Worm (Caenorhabditis elegans) whole organism, L1 larva: ENCODE measurements around the gene casy-1.

ENCODE experiments used
- egl-27 ChIP-seq, 2 experiments: fragments of 150-350 bp in 1 of 2; sonication (generic microtip); optimal IDR thresholded peaks; 3 replicates each; lab custom pipeline; 2017 to 2018; ENCODE audit warnings: missing biosample characterization in 2 of 2, missing genetic modification characterization in 2 of 2, missing genetic modification reagents in 2 of 2
- elt-3 ChIP-seq, 6 experiments: fragments of 150-350 bp in 1 of 6; sonication (generic microtip); optimal IDR thresholded peaks; 2 replicates each; lab custom pipeline; 2017 to 2018; ENCODE audit warnings: missing biosample characterization in 6 of 6, missing genetic modification characterization in 6 of 6, inconsistent platforms in 1 of 6
- nhr-237 ChIP-seq: fragments of 150-350 bp; optimal IDR thresholded peaks from 2 replicates; lab custom pipeline; 2014; ENCODE audit warnings: missing biosample characterization, missing genetic modification characterization

DNA sequence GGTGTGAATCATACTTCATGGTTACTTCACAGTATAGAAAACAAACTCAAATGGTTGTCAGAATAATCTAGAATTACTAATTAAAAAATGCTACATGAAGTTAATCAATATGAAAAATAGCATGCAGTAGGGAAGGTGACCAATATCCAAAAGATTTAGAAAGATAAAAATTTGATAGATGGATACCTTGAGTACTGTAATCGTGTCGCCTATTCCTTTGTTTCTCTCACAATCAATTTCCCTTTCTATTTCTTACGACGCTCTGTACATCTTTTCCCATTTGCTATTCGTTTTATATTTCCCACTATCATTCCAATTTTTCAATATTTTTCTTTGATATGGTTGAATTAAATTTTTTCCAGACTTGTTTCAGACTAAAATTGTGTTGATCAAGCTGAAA is 4.8 kb upstream of the casy-1 start, which contains the start of gene B0034.7:
- TF ChIP-seq egl-27 (tag; optimal IDR thresholded peaks at IDR 0.05; lab: Kevin White, UChicago) (no peak), elt-3 (tag; optimal IDR thresholded peaks at IDR 0.05; lab: Kevin White, UChicago) (no peak), nhr-237 (no peak)
